Fruit fly (Drosophila melanogaster) whole organism, prepupa: ENCODE measurements around the gene CG14096.

Source experiments
- CG11294 ChIP-seq: fragments of 200-800 bp; sonication (Bioruptor generic); IDR thresholded peaks from 2 replicates; pipeline ENCODE4 v1.3.6; 2022; ENCODE audit warnings: missing biosample characterization, missing genetic modification characterization
- dac ChIP-seq: fragments of 200-800 bp; sonication (Bioruptor generic); optimal IDR thresholded peaks from 2 replicates; lab custom pipeline; 2017; ENCODE audit warnings: missing biosample characterization, mild to moderate bottlenecking, missing genetic modification characterization

- TF ChIP-seq dac (no peak), CG11294 (GFP tag; lab: Robert Waterston, UW) (no peak)
Measured at dm6 chr3L:19442239-19442638, 24.6 kb downstream of the CG14096 start.
